Worm (Caenorhabditis elegans) whole organism, mixed stage, embryonic: ENCODE measurements around the gene ZC196.3.
"Not testable (repeated sequence)": the region's sequence is repeated elsewhere in the genome, so short reads cannot be mapped to it uniquely, and the experiment has no call there.

ENCODE experiments used
- M03D4.4 ChIP-seq: sonication (generic microtip); optimal IDR thresholded peaks from 2 replicates; lab custom pipeline; 2017; ENCODE audit warnings: mild to moderate bottlenecking, missing genetic modification characterization, missing compliant biosample characterization
- bed-3 ChIP-seq: fragments of 200-800 bp; sonication (Bioruptor generic); optimal IDR thresholded peaks from 3 replicates; lab custom pipeline; 2018; ENCODE audit warnings: mild to moderate bottlenecking, missing genetic modification characterization, moderate library complexity, missing compliant biosample characterization
- blmp-1 ChIP-seq: fragments of 150-350 bp; optimal IDR thresholded peaks from 2 replicates; lab custom pipeline; 2014; ENCODE audit warnings: missing biosample characterization, missing genetic modification characterization
- ceh-39 ChIP-seq: fragments of 150-350 bp; optimal IDR thresholded peaks from 2 replicates; lab custom pipeline; 2014; ENCODE audit warnings: missing biosample characterization, missing genetic modification characterization
- ceh-43 ChIP-seq: fragments of 200-800 bp; sonication (Bioruptor generic); optimal IDR thresholded peaks from 2 replicates; lab custom pipeline; 2018; ENCODE audit warnings: mild to moderate bottlenecking, missing genetic modification characterization, moderate library complexity, missing compliant biosample characterization
- ceh-83 ChIP-seq: fragments of 200-800 bp; sonication (Bioruptor generic); optimal IDR thresholded peaks from 2 replicates; lab custom pipeline; 2018; ENCODE audit warnings: mild to moderate bottlenecking, missing genetic modification characterization, missing compliant biosample characterization
- ces-1 ChIP-seq: fragments of 150-350 bp; optimal IDR thresholded peaks from 2 replicates; lab custom pipeline; 2014; ENCODE audit warnings: missing biosample characterization, missing genetic modification reagents, missing genetic modification characterization
- cnd-1 ChIP-seq: fragments of 200-800 bp; sonication (Bioruptor generic); optimal IDR thresholded peaks from 2 replicates; lab custom pipeline; 2018; ENCODE audit warnings: mild to moderate bottlenecking, missing genetic modification characterization, missing compliant biosample characterization
- drap-1 ChIP-seq: fragments of 200-800 bp; sonication (Bioruptor generic); optimal IDR thresholded peaks from 3 replicates; lab custom pipeline; 2018; ENCODE audit warnings: mild to moderate bottlenecking, missing genetic modification characterization, missing compliant biosample characterization
- elt-1 ChIP-seq: sonication (generic microtip); optimal IDR thresholded peaks from 2 replicates; lab custom pipeline; 2017; ENCODE audit warnings: missing genetic modification characterization, mild to moderate bottlenecking, missing compliant biosample characterization, antibody characterized with exemption, moderate library complexity, borderline replicate concordance; ENCODE audit not compliant: insufficient read depth
- elt-3 ChIP-seq: fragments of 150-350 bp; optimal IDR thresholded peaks from 2 replicates; lab custom pipeline; 2014; ENCODE audit warnings: missing biosample characterization, missing genetic modification characterization
- ham-2 ChIP-seq: fragments of 200-800 bp; sonication (Bioruptor generic); optimal IDR thresholded peaks from 2 replicates; lab custom pipeline; 2018; ENCODE audit warnings: mild to moderate bottlenecking, missing genetic modification characterization, missing compliant biosample characterization
- hlh-1 ChIP-seq: fragments of 150-350 bp; optimal IDR thresholded peaks from 2 replicates; lab custom pipeline; 2014; ENCODE audit warnings: missing biosample characterization, missing genetic modification reagents, missing genetic modification characterization
- lin-13 ChIP-seq: fragments of 150-350 bp; optimal IDR thresholded peaks from 2 replicates; lab custom pipeline; 2014; ENCODE audit warnings: missing biosample characterization, missing genetic modification characterization
- lin-32 ChIP-seq: fragments of 200-800 bp; sonication (Bioruptor generic); optimal IDR thresholded peaks from 2 replicates; lab custom pipeline; 2018; ENCODE audit warnings: mild to moderate bottlenecking, missing genetic modification characterization, missing compliant biosample characterization
- lsy-2 ChIP-seq: fragments of 150-350 bp; optimal IDR thresholded peaks from 2 replicates; lab custom pipeline; 2014; ENCODE audit warnings: missing biosample characterization, missing genetic modification characterization
- mls-2 ChIP-seq: sonication (generic microtip); optimal IDR thresholded peaks from 2 replicates; lab custom pipeline; 2016; ENCODE audit warnings: mild to moderate bottlenecking, missing genetic modification characterization, moderate library complexity, missing compliant biosample characterization
- nhr-12 ChIP-seq: fragments of 150-350 bp; optimal IDR thresholded peaks from 2 replicates; lab custom pipeline; 2014; ENCODE audit warnings: missing biosample characterization, missing genetic modification characterization
- nhr-2 ChIP-seq: fragments of 150-350 bp; optimal IDR thresholded peaks from 2 replicates; lab custom pipeline; 2014; ENCODE audit warnings: missing biosample characterization, missing genetic modification characterization
- nhr-237 ChIP-seq: fragments of 150-350 bp; optimal IDR thresholded peaks from 2 replicates; lab custom pipeline; 2014; ENCODE audit warnings: missing biosample characterization, missing genetic modification characterization
- nhr-76 ChIP-seq: sonication (generic microtip); optimal IDR thresholded peaks from 2 replicates; lab custom pipeline; 2017; ENCODE audit warnings: missing biosample characterization, missing genetic modification characterization
- pha-4 ChIP-seq: fragments of 150-350 bp; optimal IDR thresholded peaks from 2 replicates; lab custom pipeline; 2018; ENCODE audit warnings: missing biosample characterization, missing genetic modification reagents, missing genetic modification characterization
- sem-2 ChIP-seq: fragments of 200-800 bp; sonication (Bioruptor generic); optimal IDR thresholded peaks from 2 replicates; lab custom pipeline; 2018; ENCODE audit warnings: mild to moderate bottlenecking, missing genetic modification characterization, missing compliant biosample characterization
- snpc-4 ChIP-seq: fragments of 150-350 bp; optimal IDR thresholded peaks from 2 replicates; lab custom pipeline; 2014; ENCODE audit warnings: missing biosample characterization, missing genetic modification characterization
- sptf-1 ChIP-seq: sonication (generic microtip); optimal IDR thresholded peaks from 2 replicates; lab custom pipeline; 2017; ENCODE audit warnings: mild to moderate bottlenecking, missing genetic modification characterization, moderate library complexity, missing compliant biosample characterization
- tbx-8 ChIP-seq: fragments of 200-800 bp; sonication (Bioruptor generic); optimal IDR thresholded peaks from 2 replicates; lab custom pipeline; 2018; ENCODE audit warnings: mild to moderate bottlenecking, missing genetic modification characterization, moderate library complexity, missing compliant biosample characterization
- unc-120 ChIP-seq: sonication (generic microtip); optimal IDR thresholded peaks from 2 replicates; lab custom pipeline; 2017; ENCODE audit warnings: missing genetic modification characterization, missing compliant biosample characterization; ENCODE audit not compliant: poor library complexity, severe bottlenecking
- unc-39 ChIP-seq: fragments of 150-350 bp; optimal IDR thresholded peaks from 2 replicates; lab custom pipeline; 2014; ENCODE audit warnings: missing biosample characterization, missing genetic modification characterization
- zip-8 ChIP-seq: fragments of 150-350 bp; optimal IDR thresholded peaks from 2 replicates; lab custom pipeline; 2014; ENCODE audit warnings: missing biosample characterization, missing genetic modification characterization
- ztf-11 ChIP-seq: fragments of 150-350 bp; optimal IDR thresholded peaks from 2 replicates; lab custom pipeline; 2014; ENCODE audit warnings: missing biosample characterization, missing genetic modification characterization

ZC196.3 gene

ce11 chrV:8716175-8716574, 20.3 kb upstream of the ZC196.3 start, which contains the start of gene glr-5:
Gene glr-5, plus strand, starts transcription at chrV:8716495.
- TF ChIP-seq ces-1 (GFP tag; lab: Kevin White, UChicago) (peak; percentile 86), nhr-2 (tag; lab: Kevin White, UChicago) (no peak)

DNA sequence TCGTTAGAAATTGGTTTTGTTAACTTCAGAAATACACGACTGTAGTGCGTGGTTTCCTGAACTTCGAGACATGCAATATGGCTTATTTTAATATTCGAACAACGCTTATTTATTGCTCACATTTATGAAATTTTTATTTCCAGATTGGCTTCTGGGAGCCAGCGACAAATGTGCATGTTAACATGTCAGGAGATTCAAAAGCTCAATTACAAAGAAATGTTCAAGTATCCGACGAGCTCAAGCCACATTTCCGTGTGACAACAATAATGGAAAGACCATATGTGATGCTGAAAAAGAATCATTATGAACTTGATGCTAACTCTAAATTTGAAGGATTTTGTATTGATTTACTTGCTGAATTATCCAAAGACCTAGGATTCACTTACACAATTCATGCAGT, 18.1 kb upstream of the ZC196.3 start:
- no peak for TF ChIP-seq zip-8
- TF ChIP-seq tbx-8 (GFP tag; lab: Kevin White, UChicago): no peak
- no peak for TF ChIP-seq snpc-4
- TF ChIP-seq unc-39 (tag; lab: Kevin White, UChicago): no peak
- TF ChIP-seq nhr-76: no peak
- TF ChIP-seq ham-2 (GFP tag; lab: Kevin White, UChicago): no peak
- TF ChIP-seq hlh-1 (tag; lab: Kevin White, UChicago): no peak
- TF ChIP-seq bed-3: no peak
- no peak for TF ChIP-seq ceh-39 (tag; lab: Kevin White, UChicago)

DNA sequence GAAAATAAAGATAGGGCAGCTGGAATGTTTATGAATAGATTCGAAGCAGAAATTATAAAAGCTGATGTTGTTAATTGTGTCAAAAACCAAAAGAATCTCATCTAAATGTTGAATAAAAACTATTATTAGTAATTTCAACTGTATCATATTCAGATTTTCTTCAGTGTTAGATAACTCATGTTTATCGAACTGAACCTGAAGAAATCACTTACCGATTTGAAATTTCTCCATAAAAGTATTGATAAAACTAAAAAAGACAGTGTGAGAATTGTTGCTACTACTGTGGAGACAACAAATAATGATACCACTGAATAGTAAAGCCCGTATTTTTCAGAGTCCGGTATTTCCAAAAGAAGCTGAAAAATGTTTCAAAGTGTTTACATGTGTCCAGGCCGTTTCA, 14.3 kb upstream of the ZC196.3 start, which contains the start of gene ZC196.8:
Gene ZC196.8, minus strand, starts transcription at position 101 of the 400 bp plus-strand sequence.
- not testable (repeated sequence) for TF ChIP-seq elt-1 (tag; lab: Kevin White, UChicago); lin-13; lsy-2

DNA sequence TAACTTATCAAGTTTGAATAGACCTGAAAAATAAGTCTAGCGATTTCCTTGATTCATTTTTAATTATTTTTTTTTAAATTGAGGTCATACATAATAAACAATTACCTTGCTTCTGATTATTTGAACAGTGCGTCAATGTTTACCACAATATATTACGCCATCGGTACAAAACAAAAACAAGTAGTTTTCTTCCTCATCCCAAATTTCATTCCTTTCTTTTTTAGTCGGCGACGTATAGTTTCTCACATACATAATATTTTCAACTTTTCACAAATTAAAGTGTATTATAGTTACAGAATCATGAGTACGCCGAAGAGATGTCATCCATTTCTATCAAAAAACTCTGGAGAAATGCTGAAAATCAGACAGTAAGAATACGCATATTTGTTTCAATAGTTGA, 10.2 kb upstream of the ZC196.3 start, which contains the start of gene droe-8:
Gene droe-8, plus strand, starts transcription at position 301 of the 400 bp plus-strand sequence.
- TF ChIP-seq ces-1 (GFP tag; lab: Kevin White, UChicago); nhr-2 (tag; lab: Kevin White, UChicago); nhr-12 (tag; lab: Kevin White, UChicago): not testable (repeated sequence)

DNA sequence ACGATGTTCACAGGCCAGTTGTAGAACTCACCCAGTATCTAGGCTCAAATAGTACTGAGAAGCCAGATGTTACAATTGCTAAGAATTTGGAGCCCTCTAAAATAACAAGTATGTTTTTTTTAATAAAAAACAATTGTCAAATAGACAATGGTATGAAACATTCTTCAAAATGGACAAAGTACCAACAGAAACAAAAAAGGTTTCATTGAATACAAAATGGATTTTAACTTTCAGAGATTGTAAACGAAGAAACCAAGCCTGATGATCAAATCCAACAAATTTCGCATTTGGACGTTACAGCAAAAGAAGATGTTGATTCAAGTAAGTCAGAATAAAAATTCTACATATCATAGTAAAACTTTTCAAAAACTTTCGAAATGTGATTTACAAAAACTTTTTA, 9.4 kb upstream of the ZC196.3 start, which contains the start of gene ZC196.9:
Gene ZC196.9, minus strand, starts transcription at position 101 of the 400 bp plus-strand sequence.
- TF ChIP-seq M03D4.4 (tag; lab: Kevin White, UChicago) (no peak), lsy-2 (no peak), elt-3 (tag; lab: Kevin White, UChicago) (no peak), tbx-8 (GFP tag; lab: Kevin White, UChicago) (no peak), lin-32 (GFP tag; lab: Kevin White, UChicago) (no peak), hlh-1 (tag; lab: Kevin White, UChicago) (no peak), drap-1 (GFP tag; lab: Kevin White, UChicago) (no peak), ham-2 (GFP tag; lab: Kevin White, UChicago) (no peak), sptf-1 (no peak), ceh-83 (GFP tag; lab: Kevin White, UChicago) (no peak), pha-4 (tag; lab: Kevin White, UChicago) (no peak), mls-2 (no peak), sem-2 (GFP tag; lab: Kevin White, UChicago) (no peak), nhr-76 (no peak), cnd-1 (no peak)

ce11 chrV:8729100-8729499, 7.4 kb upstream of the ZC196.3 start, which contains the start of gene ZC196.5:
Gene ZC196.5, plus strand, starts transcription at chrV:8729400.
- TF ChIP-seq mls-2: no peak
- no peak for TF ChIP-seq snpc-4
- TF ChIP-seq lin-13: no peak
- TF ChIP-seq sptf-1: no peak
- TF ChIP-seq, all 35 proteins: peak for 0

ce11 chrV:8730991-8731390, 5.5 kb upstream of the ZC196.3 start:
- TF ChIP-seq ceh-83 (GFP tag; lab: Kevin White, UChicago): no peak
- TF ChIP-seq mls-2: no peak
- TF ChIP-seq nhr-237 (tag; lab: Kevin White, UChicago): no peak
- no peak for TF ChIP-seq lin-13
- no peak for TF ChIP-seq ceh-39 (tag; lab: Kevin White, UChicago)
- TF ChIP-seq sptf-1: no peak
- TF ChIP-seq M03D4.4 (tag; lab: Kevin White, UChicago): no peak
- no peak for TF ChIP-seq blmp-1 (tag; lab: Kevin White, UChicago)
- TF ChIP-seq zip-8: no peak
- TF ChIP-seq ztf-11 (tag; lab: Kevin White, UChicago): no peak
- TF ChIP-seq unc-39 (tag; lab: Kevin White, UChicago): no peak
- TF ChIP-seq tbx-8 (GFP tag; lab: Kevin White, UChicago): no peak
- no peak for TF ChIP-seq unc-120 (tag; lab: Kevin White, UChicago)
- no peak for TF ChIP-seq nhr-76
- TF ChIP-seq hlh-1 (tag; lab: Kevin White, UChicago): no peak
- TF ChIP-seq pha-4 (tag; lab: Kevin White, UChicago): no peak
- no peak for TF ChIP-seq lin-32 (GFP tag; lab: Kevin White, UChicago)
- TF ChIP-seq sem-2 (GFP tag; lab: Kevin White, UChicago): no peak
- no peak for TF ChIP-seq ceh-43 (GFP tag; lab: Kevin White, UChicago)
- no peak for TF ChIP-seq elt-1 (tag; lab: Kevin White, UChicago)
